Worm (Caenorhabditis elegans): ENCODE measurements around the gene ZC13.2.

The ZC13.2 gene

DNA sequence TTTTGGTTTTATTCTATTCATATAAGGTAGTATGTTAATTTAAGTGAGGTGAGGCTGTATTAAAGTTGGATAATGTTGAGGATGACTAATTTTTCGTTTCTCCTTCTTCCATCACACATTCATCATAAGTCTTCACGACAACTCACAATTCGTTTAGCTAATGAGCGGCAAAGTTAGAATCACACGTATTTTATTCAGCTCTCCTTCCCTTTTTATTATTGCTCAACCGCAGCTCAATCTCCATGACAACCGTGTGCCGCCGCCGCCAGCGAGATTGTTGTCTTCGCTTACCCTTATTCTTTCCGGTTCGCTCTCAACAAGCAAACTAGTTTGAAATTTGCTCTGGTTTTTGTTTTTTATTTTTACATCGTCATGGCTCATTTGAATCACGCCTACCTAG lies at the start of gene ZC13.2:
Gene ZC13.2, plus strand, starts transcription at position 301 of the 400 bp plus-strand sequence.
- TF ChIP-seq W03F9.2 (tag; optimal IDR thresholded peaks at IDR 0.05) = no peak
- TF ChIP-seq dao-5 (tag; optimal IDR thresholded peaks at IDR 0.05) = no peak
- no peak for TF ChIP-seq him-1 (tag; optimal IDR thresholded peaks at IDR 0.05)

DNA sequence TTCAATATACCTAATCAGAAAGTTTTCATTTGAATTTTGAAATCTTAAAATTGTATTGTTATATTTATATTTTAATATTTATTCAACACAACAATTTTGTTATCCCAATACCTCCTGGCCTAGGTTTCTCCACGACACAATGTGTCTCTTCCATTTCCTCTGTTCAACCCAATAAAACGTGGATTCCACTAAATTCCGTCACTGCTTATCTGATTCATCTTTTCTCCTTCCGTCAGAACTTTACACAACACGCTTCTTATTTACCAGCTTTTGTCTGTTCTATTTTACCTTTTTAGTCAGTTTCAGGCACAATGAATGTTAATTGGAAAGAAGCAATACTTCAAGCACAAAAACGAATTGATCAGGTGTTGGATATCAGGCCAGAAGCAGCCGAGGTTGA lies 46.0 kb upstream of the ZC13.2 start, which contains the start of gene F39H12.1:
Gene F39H12.1, plus strand, starts transcription at position 301 of the 400 bp plus-strand sequence.
- TF ChIP-seq W03F9.2 (tag; optimal IDR thresholded peaks at IDR 0.05) (no peak), him-1 (tag; optimal IDR thresholded peaks at IDR 0.05) (no peak), dao-5 (tag; optimal IDR thresholded peaks at IDR 0.05) (no peak)

DNA sequence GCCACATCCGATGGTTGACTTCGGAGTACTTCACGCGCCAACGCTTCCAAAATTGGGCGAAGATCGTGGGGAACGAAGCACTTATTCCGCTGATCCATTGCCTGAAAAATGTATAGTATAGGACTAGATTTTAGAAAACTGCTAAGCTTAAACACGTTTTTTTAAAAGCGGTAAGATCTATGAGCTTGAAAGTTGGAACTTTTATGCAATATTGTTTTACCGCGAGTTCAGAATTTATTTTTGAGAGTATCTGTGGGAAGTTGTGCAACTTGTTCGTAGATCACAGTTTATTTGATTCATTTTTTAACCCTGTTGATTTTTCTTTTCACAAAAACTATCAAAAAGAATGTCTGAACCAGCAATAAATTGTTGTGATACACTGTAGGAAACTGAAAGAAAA lies 39.1 kb upstream of the ZC13.2 start, which contains the start of gene F39H12.3:
Gene F39H12.3, minus strand, starts transcription at position 101 of the 400 bp plus-strand sequence.
- TF ChIP-seq dao-5 (tag; optimal IDR thresholded peaks at IDR 0.05) (no peak), W03F9.2 (tag; optimal IDR thresholded peaks at IDR 0.05) (no peak), him-1 (tag; optimal IDR thresholded peaks at IDR 0.05) (no peak)

DNA sequence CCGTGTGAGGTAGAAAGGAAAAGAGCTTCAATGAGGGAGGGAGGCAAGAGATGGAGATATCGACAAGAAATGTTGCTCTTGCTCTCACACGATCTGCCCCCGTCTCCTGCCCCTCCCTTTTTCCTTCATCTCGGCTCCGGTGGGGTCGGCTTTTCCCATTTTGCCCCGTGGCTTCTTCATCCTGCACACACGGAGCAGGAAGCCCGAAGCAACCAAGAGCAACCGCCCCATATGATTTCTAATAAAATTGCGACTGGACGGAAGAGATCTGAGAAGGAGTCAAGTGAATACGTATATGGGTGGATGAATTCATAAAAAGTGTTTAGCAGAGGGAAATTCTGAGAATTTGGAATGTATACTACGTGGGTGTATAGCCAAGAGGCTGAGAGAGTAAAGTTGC lies 35.8 kb upstream of the ZC13.2 start:
- peak; percentile 51 for TF ChIP-seq him-1 (tag; optimal IDR thresholded peaks at IDR 0.05)
- no peak for TF ChIP-seq dao-5 (tag; optimal IDR thresholded peaks at IDR 0.05)

DNA sequence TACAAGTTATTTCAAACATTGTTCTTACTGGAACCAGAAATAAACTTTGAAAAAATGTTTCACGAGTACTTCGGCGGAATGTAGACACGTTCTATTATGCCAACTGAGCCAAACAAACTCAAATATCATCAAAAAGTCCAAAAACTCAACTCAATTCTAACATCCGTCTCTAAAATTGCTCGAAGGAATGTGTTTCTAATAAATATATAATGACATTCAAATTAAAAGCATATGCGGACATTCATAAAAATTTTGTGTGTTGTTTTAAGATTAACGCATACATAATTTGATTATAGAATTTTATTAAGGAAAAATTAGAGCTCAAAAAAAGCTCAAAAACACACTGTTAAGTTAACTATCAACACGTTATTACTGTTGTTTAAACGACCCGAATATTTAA lies 35.0 kb upstream of the ZC13.2 start:
- no peak for TF ChIP-seq dao-5 (tag; optimal IDR thresholded peaks at IDR 0.05)
- no peak for TF ChIP-seq him-1 (tag; optimal IDR thresholded peaks at IDR 0.05)

DNA sequence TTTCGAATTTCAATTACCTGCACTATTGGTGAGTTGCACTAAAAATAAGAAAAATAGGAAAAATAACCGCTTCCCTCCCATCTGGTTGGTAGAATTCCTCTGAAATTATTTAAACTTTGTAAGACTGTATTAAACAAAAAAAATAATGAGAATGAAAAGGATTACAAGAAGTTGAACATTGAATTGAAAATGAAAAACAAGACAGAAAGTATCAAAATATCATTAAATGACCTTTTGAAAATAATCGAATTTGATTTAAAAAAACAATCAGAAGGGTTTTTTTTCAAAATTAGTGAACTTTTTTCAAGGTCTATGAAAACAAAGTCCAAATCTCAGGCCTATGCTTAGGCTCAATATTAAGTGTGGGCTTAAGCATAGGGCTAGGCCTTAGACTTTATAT lies 29.0 kb upstream of the ZC13.2 start, which contains the start of gene igcm-1:
Gene igcm-1, minus strand, starts transcription at position 101 of the 400 bp plus-strand sequence.
- TF ChIP-seq dao-5 (tag; optimal IDR thresholded peaks at IDR 0.05) (no peak), W03F9.2 (tag; optimal IDR thresholded peaks at IDR 0.05) (no peak), him-1 (tag; optimal IDR thresholded peaks at IDR 0.05) (no peak)

DNA sequence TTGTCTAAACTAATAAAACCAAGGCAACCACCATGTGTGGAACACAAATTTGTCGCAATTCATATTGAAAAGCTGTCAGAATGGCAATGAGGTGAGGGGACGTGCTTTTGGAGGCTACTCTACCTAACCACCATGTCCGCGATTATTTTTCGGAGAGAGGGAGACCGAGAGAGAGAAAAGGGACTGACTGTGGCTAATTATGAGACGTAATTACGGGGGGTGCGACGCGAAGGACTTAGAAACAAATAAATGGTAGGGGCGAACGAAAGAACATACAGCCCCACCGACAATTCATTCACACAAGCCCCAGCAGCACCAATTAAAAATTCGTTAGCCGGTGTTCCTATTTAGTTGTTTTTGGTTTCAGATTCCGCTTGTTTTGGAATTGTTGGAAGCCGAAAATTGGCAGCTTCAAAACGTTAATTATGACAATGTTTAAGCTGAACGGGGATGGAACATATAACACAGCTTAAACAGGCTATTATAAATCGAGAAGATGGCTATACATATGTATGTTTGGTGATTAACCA lies 27.7 kb upstream of the ZC13.2 start:
- TF ChIP-seq dao-5 (tag; optimal IDR thresholded peaks at IDR 0.05) = no peak
- no peak for TF ChIP-seq him-1 (tag; optimal IDR thresholded peaks at IDR 0.05)
- no peak for TF ChIP-seq W03F9.2 (tag; optimal IDR thresholded peaks at IDR 0.05)

DNA sequence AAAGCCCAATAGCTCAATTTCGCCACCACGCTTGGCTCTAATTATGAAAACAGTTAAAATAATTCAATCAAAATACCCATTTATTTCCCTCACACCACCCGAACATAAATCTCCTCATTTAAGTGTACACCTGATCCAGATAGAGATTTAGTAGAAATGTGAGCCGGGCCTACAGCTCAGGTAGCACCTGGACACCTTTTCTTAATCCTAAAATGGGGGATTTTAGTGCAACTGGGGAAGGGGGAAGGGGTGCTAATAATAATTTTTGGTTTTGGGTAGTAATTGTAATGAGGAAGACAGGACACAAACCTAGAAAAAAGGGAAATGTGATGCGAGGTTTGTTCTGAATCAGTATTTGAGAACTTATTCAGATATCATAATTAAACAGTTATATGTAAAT lies 26.9 kb upstream of the ZC13.2 start:
- TF ChIP-seq him-1 (tag; optimal IDR thresholded peaks at IDR 0.05) (no peak), dao-5 (tag; optimal IDR thresholded peaks at IDR 0.05) (no peak), W03F9.2 (tag; optimal IDR thresholded peaks at IDR 0.05) (no peak)

DNA sequence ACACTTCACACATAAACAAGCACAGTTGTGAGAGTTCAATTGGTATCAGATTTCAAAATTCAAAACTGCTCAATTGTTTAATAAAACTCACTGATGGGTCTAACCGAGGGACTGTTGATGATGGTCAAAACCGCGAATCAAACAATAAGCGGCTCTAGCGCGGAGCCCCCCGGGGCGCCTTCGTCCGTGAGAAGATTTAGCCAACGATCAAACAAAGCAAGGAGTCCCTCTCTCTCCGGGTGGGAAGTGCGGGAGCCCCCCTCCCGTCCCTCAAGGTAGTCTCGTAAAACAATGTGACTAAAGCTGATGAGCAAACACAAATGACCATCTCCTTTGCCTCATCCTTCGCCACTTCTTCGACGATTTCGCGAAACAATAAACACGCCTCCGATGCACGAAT lies 22.8 kb upstream of the ZC13.2 start:
- TF ChIP-seq W03F9.2 (tag; optimal IDR thresholded peaks at IDR 0.05) = no peak
- TF ChIP-seq him-1 (tag; optimal IDR thresholded peaks at IDR 0.05) = no peak

DNA sequence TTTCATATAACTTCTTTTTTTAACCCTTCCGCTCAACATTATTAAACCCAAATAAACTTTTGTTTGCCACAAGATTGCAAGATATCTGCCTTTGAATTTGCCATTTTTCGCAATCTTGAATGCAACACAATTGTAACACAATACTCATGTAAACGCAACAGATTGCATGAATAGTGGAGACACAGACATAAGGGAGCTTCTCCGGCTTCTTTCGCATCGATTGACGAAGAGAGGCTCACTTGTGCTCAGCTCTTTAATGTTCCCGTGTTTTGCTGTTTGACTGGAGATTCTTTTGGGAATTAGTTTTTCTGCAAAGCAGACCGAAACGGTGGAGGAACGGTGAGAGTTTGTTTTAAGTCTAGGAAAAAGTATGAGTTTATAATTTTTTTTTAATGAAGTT lies 21.1 kb upstream of the ZC13.2 start, which contains the start of gene F56F10.2:
Gene F56F10.2, plus strand, starts transcription at position 215 of the 400 bp plus-strand sequence.
- TF ChIP-seq W03F9.2 (tag; optimal IDR thresholded peaks at IDR 0.05) (no peak), him-1 (tag; optimal IDR thresholded peaks at IDR 0.05) (no peak), dao-5 (tag; optimal IDR thresholded peaks at IDR 0.05) (no peak)

DNA sequence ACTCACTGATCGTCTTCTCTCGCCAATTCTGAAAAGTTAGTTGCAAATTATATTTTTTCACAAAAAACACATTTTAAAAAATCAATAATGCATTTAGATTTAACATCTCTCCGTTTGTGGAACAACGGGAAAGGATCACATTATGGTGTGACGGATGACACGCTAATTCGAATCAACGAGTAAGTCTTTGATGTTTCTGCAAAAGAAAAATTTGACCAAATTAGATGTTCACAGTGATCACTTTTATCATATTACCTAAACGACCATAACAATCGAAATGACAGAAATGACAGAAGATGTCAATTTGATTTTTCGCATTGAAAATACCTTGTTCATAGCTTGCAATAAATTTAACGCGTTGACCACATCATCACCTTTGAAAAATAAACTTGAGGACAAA lies 19.1 kb upstream of the ZC13.2 start:
- no peak for TF ChIP-seq him-1 (tag; optimal IDR thresholded peaks at IDR 0.05)
- no peak for TF ChIP-seq dao-5 (tag; optimal IDR thresholded peaks at IDR 0.05)
- no peak for TF ChIP-seq W03F9.2 (tag; optimal IDR thresholded peaks at IDR 0.05)

DNA sequence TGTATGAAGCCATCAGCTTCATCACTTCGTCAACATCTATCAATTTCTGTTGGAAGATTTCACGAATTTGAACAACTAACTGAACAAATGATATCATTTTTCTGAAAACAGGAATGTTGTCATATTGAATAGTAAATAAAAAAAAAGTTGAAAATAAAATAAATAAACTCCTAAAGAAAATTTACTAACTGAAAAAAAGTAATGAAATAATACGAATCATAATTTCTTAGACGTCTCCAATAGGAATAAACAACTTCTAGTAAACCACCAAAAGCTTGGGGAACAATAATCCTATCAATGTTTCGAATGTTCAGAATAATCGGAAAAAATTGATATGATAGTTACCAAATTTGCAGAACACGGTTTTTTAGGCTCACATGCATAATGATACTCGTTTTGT lies 17.0 kb upstream of the ZC13.2 start, which contains the start of gene cdo-1:
Gene cdo-1, minus strand, starts transcription at position 101 of the 400 bp plus-strand sequence.
- TF ChIP-seq W03F9.2 (tag; optimal IDR thresholded peaks at IDR 0.05) (no peak), him-1 (tag; optimal IDR thresholded peaks at IDR 0.05) (no peak), dao-5 (tag; optimal IDR thresholded peaks at IDR 0.05) (no peak)

DNA sequence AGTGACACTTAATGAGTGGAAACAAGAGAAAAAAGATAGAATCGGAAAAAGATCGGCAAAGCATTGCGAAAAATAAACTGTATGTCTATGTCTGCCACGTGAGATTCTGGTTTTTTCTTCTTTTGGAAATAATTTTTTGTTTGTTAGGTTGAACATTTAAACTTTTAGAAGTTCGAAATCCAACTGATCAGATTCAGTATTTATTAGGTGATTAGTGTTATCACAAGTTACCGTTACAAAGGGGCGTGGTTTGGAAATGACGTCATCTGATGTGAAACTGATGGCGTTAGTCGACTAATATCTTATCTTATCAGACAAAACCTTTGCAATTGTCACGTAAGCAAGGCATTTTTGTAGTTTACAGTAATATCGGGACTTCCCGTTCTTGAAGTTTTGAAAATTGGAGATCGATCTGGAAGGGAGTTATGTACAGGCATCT lies 16.2 kb upstream of the ZC13.2 start:
- no peak for TF ChIP-seq him-1 (tag; optimal IDR thresholded peaks at IDR 0.05)
- TF ChIP-seq dao-5 (tag; optimal IDR thresholded peaks at IDR 0.05) = no peak

DNA sequence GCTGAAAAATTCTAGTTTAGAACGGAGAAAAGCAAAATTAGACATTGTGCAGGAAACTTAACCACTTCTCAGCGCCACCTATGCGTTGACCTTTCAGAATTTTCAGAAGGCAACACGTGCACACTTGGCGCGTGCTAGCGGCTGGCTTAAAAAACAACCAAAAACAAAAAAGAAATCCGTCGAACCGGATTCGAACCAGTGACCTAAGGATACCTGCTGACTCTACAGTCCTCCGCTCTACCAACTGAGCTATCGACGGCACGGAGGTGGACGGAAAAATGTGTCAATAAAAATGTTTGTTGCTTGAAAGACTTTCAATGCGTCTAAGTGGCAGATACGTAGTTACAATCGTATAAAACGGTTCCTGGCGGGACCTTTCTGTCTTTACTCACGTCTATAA lies 15.3 kb upstream of the ZC13.2 start:
- TF ChIP-seq W03F9.2 (tag; optimal IDR thresholded peaks at IDR 0.05) = no peak
- TF ChIP-seq him-1 (tag; optimal IDR thresholded peaks at IDR 0.05) = no peak
- no peak for TF ChIP-seq dao-5 (tag; optimal IDR thresholded peaks at IDR 0.05)

DNA sequence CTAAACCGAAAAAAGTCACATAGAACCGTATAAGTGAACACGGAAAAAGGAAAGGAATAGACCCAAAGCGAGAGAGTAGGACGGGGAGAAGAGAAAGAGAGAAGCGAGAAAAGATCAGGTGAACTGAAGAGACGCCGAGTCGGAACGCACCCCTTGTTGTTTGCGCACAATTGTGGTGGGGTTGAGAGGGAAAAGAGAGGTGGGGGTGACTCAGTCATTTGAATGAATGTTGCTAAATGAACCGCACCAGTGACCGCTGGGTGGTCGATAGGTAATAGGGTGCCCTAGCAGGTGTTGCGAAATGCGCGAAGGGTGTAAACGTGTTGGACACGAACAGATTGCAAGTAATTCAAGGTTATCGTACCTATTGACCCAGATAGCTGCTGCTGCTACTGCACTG lies 9.4 kb upstream of the ZC13.2 start, which contains the start of gene lgl-1:
Gene lgl-1, minus strand, starts transcription at position 70 of the 400 bp plus-strand sequence.
- TF ChIP-seq dao-5 (tag; optimal IDR thresholded peaks at IDR 0.05) = no peak
- TF ChIP-seq W03F9.2 (tag; optimal IDR thresholded peaks at IDR 0.05) = no peak
- TF ChIP-seq him-1 (tag; optimal IDR thresholded peaks at IDR 0.05) = no peak

Measured in whole organism, L4/young adult.